Fruit fly (Drosophila melanogaster) whole organism, embryonic: ENCODE measurements around the gene Ac76E.
A peak's percentile ranks its signal among the peaks of the same experiment; 100 is the strongest.

Experiments
- Atf6 ChIP-seq: fragments of 200-800 bp; sonication (Bioruptor generic); IDR thresholded peaks from 2 replicates; pipeline ENCODE4 v1.3.6; 2022; ENCODE audit warnings: missing biosample characterization, missing genetic modification characterization
- Awh ChIP-seq: fragments of 200-800 bp; sonication (Bioruptor generic); IDR thresholded peaks from 2 replicates; pipeline ENCODE4, ENCODE4 v1.3.6; 2022; ENCODE audit warnings: missing biosample characterization, missing genetic modification characterization
- CG11085 ChIP-seq: fragments of 200-800 bp; sonication (Bioruptor generic); IDR thresholded peaks from 2 replicates; pipeline ENCODE4 v1.3.6; 2022; ENCODE audit warnings: missing biosample characterization, missing genetic modification characterization
- CG11456 ChIP-seq: fragments of 200-800 bp; sonication (Bioruptor generic); IDR thresholded peaks from 3 replicates; pipeline ENCODE4 v1.3.6; 2022; ENCODE audit warnings: missing biosample characterization, missing genetic modification characterization
- CG11560 ChIP-seq: fragments of 200-800 bp; sonication (Bioruptor generic); IDR thresholded peaks from 3 replicates; pipeline ENCODE4 v1.3.6; 2022; ENCODE audit warnings: missing biosample characterization, missing genetic modification characterization
- CG12219 ChIP-seq: fragments of 200-800 bp; sonication (Bioruptor generic); optimal IDR thresholded peaks from 3 replicates; lab custom pipeline; 2018; ENCODE audit warnings: missing biosample characterization, mild to moderate bottlenecking, missing genetic modification characterization
- CG14441 ChIP-seq: fragments of 200-800 bp; sonication (Bioruptor generic); IDR thresholded peaks from 2 replicates; pipeline ENCODE4 v1.3.6; 2022; ENCODE audit warnings: missing biosample characterization, missing genetic modification characterization
- CG15073 ChIP-seq: fragments of 200-800 bp; sonication (Bioruptor generic); optimal IDR thresholded peaks from 2 replicates; lab custom pipeline; 2016; ENCODE audit warnings: missing biosample characterization, missing genetic modification characterization
- CG15269 ChIP-seq: fragments of 200-800 bp; sonication (Bioruptor generic); optimal IDR thresholded peaks from 2 replicates; lab custom pipeline; 2018; ENCODE audit warnings: missing biosample characterization, mild to moderate bottlenecking, missing genetic modification characterization, moderate library complexity
- CG16815 ChIP-seq: fragments of 200-800 bp; sonication (Bioruptor generic); optimal IDR thresholded peaks from 3 replicates; lab custom pipeline; 2017; ENCODE audit warnings: missing biosample characterization, mild to moderate bottlenecking, missing genetic modification characterization
- CG17361 ChIP-seq: fragments of 200-800 bp; sonication (Bioruptor generic); IDR thresholded peaks from 3 replicates; pipeline ENCODE4 v1.3.6; 2022; ENCODE audit warnings: missing biosample characterization, missing genetic modification characterization
- CG17385 ChIP-seq: fragments of 200-800 bp; sonication (Bioruptor generic); optimal IDR thresholded peaks from 3 replicates; lab custom pipeline; 2018; ENCODE audit warnings: missing biosample characterization, mild to moderate bottlenecking, missing genetic modification characterization
- CG17612 ChIP-seq: fragments of 200-800 bp; sonication (Bioruptor generic); IDR thresholded peaks from 2 replicates; pipeline ENCODE4 v1.3.6; 2022; ENCODE audit warnings: missing biosample characterization, missing genetic modification characterization
- CG18262 ChIP-seq: fragments of 200-800 bp; optimal IDR thresholded peaks from 3 replicates; lab custom pipeline; 2019; ENCODE audit warnings: missing biosample characterization, mild to moderate bottlenecking, missing genetic modification characterization, moderate library complexity
- CG1832 ChIP-seq: fragments of 200-800 bp; sonication (Bioruptor generic); optimal IDR thresholded peaks from 2 replicates; lab custom pipeline; 2017; ENCODE audit warnings: missing biosample characterization, mild to moderate bottlenecking, missing genetic modification characterization, inconsistent platforms
- CG18599 ChIP-seq: fragments of 200-800 bp; sonication (Bioruptor generic); optimal IDR thresholded peaks from 3 replicates; lab custom pipeline; 2017; ENCODE audit warnings: missing biosample characterization, missing genetic modification characterization, mild to moderate bottlenecking, moderate library complexity, missing genetic modification reagents
- CG2116 ChIP-seq: fragments of 200-800 bp; sonication (Bioruptor generic); optimal IDR thresholded peaks from 3 replicates; lab custom pipeline; 2018; ENCODE audit warnings: missing biosample characterization, mild to moderate bottlenecking, missing genetic modification characterization
- CG3163 ChIP-seq: fragments of 200-800 bp; sonication (Bioruptor generic); optimal IDR thresholded peaks from 3 replicates; lab custom pipeline; 2016; ENCODE audit warnings: missing biosample characterization, missing genetic modification characterization
- CG32532 ChIP-seq: fragments of 200-800 bp; sonication (Bioruptor generic); IDR thresholded peaks from 2 replicates; pipeline ENCODE4 v1.3.6; 2022; ENCODE audit warnings: missing biosample characterization, missing genetic modification characterization
- CG4328 ChIP-seq: fragments of 200-800 bp; sonication (Bioruptor generic); optimal IDR thresholded peaks from 3 replicates; lab custom pipeline; 2017; ENCODE audit warnings: missing biosample characterization, missing genetic modification reagents, missing genetic modification characterization
- CG4360 ChIP-seq: fragments of 200-800 bp; sonication (Bioruptor generic); IDR thresholded peaks from 2 replicates; pipeline ENCODE4 v1.3.6; 2022; ENCODE audit warnings: missing biosample characterization, missing genetic modification characterization
- CG4707 ChIP-seq: fragments of 200-800 bp; sonication (Bioruptor generic); optimal IDR thresholded peaks from 2 replicates; lab custom pipeline; 2018; ENCODE audit warnings: missing biosample characterization, mild to moderate bottlenecking, missing genetic modification characterization, moderate library complexity
- CG4820 ChIP-seq: fragments of 200-800 bp; sonication (Bioruptor generic); optimal IDR thresholded peaks from 3 replicates; lab custom pipeline; 2016; ENCODE audit warnings: missing biosample characterization, missing genetic modification characterization
- CG4854 ChIP-seq: fragments of 200-800 bp; sonication (Bioruptor generic); optimal IDR thresholded peaks from 2 replicates; lab custom pipeline; 2016; ENCODE audit warnings: missing biosample characterization, missing genetic modification characterization, inconsistent platforms
- CG6791 ChIP-seq: fragments of 200-800 bp; sonication (Bioruptor generic); IDR thresholded peaks from 3 replicates; pipeline ENCODE4 v1.3.6; 2022; ENCODE audit warnings: missing biosample characterization, missing genetic modification characterization; ENCODE audit not compliant: partially characterized antibody
- CG7372 ChIP-seq: fragments of 200-800 bp; sonication (Bioruptor generic); IDR thresholded peaks from 2 replicates; pipeline ENCODE4 v1.3.6; 2022; ENCODE audit warnings: missing biosample characterization, missing genetic modification characterization
- CG7928 ChIP-seq: fragments of 200-800 bp; sonication (Bioruptor generic); optimal IDR thresholded peaks from 2 replicates; lab custom pipeline; 2017; ENCODE audit warnings: missing biosample characterization, mild to moderate bottlenecking, missing genetic modification characterization
- CG8281 ChIP-seq: fragments of 200-800 bp; sonication (Bioruptor generic); optimal IDR thresholded peaks from 2 replicates; lab custom pipeline; 2018; ENCODE audit warnings: missing biosample characterization, mild to moderate bottlenecking, missing genetic modification characterization, moderate library complexity
- CG8765 ChIP-seq: fragments of 200-800 bp; sonication (Bioruptor generic); IDR thresholded peaks from 2 replicates; pipeline ENCODE4 v1.3.6; 2022; ENCODE audit warnings: missing biosample characterization, missing genetic modification characterization
- CG9876 ChIP-seq: fragments of 200-800 bp; sonication (Bioruptor generic); optimal IDR thresholded peaks from 2 replicates; lab custom pipeline; 2016; ENCODE audit warnings: missing biosample characterization, missing genetic modification characterization
- Lhr ChIP-seq: fragments of 200-800 bp; sonication (Bioruptor generic); optimal IDR thresholded peaks from 3 replicates; lab custom pipeline; 2017; ENCODE audit warnings: mild to moderate bottlenecking, missing biosample characterization, missing genetic modification reagents, missing genetic modification characterization
- Lim3 ChIP-seq: fragments of 200-800 bp; sonication (Bioruptor generic); IDR thresholded peaks from 2 replicates; pipeline ENCODE4 v1.3.6; 2022; ENCODE audit warnings: missing biosample characterization, missing genetic modification characterization
- Nf-YA ChIP-seq: fragments of 200-800 bp; sonication (Bioruptor generic); IDR thresholded peaks from 2 replicates; pipeline ENCODE4 v1.3.6; 2022; ENCODE audit warnings: missing biosample characterization, missing genetic modification characterization
- Nf-YB ChIP-seq: fragments of 200-800 bp; sonication (Bioruptor generic); optimal IDR thresholded peaks from 3 replicates; lab custom pipeline; 2019; ENCODE audit warnings: missing biosample characterization, mild to moderate bottlenecking, missing genetic modification characterization, moderate library complexity
- Poxn ChIP-seq: fragments of 200-800 bp; sonication (Bioruptor generic); IDR thresholded peaks from 2 replicates; pipeline ENCODE4 v1.3.6; 2022; ENCODE audit warnings: missing biosample characterization, missing genetic modification characterization
- Xbp1 ChIP-seq: fragments of 200-800 bp; sonication (Bioruptor generic); optimal IDR thresholded peaks from 3 replicates; lab custom pipeline; 2016; ENCODE audit warnings: missing biosample characterization, mild to moderate bottlenecking, missing genetic modification characterization
- br ChIP-seq: fragments of >200 bp; optimal IDR thresholded peaks from 2 replicates; lab custom pipeline; 2017
- bsh ChIP-seq, 2 experiments: fragments of 200-800 bp; sonication (Bioruptor generic); optimal IDR thresholded peaks; 2 replicates each; lab custom pipeline; 2017 to 2018; ENCODE audit warnings: mild to moderate bottlenecking in 2 of 2, missing biosample characterization in 2 of 2, missing genetic modification characterization in 2 of 2, moderate library complexity in 1 of 2
- danr ChIP-seq: fragments of 200-800 bp; sonication (Bioruptor generic); IDR thresholded peaks from 2 replicates; pipeline ENCODE4 v1.3.6; 2022; ENCODE audit warnings: missing biosample characterization, missing genetic modification characterization
- disco-r ChIP-seq: fragments of 200-800 bp; sonication (Bioruptor generic); optimal IDR thresholded peaks from 2 replicates; lab custom pipeline; 2016; ENCODE audit warnings: missing biosample characterization, missing genetic modification characterization
- en ChIP-seq: fragments of 200-800 bp; sonication (Bioruptor generic); optimal IDR thresholded peaks from 2 replicates; lab custom pipeline; 2016; ENCODE audit warnings: missing biosample characterization, missing genetic modification characterization
- fd64A ChIP-seq: fragments of 200-800 bp; sonication (Bioruptor generic); optimal IDR thresholded peaks from 3 replicates; lab custom pipeline; 2018; ENCODE audit warnings: missing biosample characterization, mild to moderate bottlenecking, missing genetic modification characterization
- gfzf ChIP-seq: fragments of 200-800 bp; sonication (Bioruptor generic); optimal IDR thresholded peaks from 2 replicates; lab custom pipeline; 2016; ENCODE audit warnings: missing biosample characterization, mild to moderate bottlenecking, missing genetic modification characterization, moderate library complexity
- her ChIP-seq: fragments of 200-800 bp; sonication (Bioruptor generic); optimal IDR thresholded peaks from 2 replicates; lab custom pipeline; 2016; ENCODE audit warnings: missing biosample characterization, missing genetic modification characterization
- pita ChIP-seq: fragments of 200-800 bp; sonication (Bioruptor generic); optimal IDR thresholded peaks from 2 replicates; lab custom pipeline; 2017; ENCODE audit warnings: missing biosample characterization, mild to moderate bottlenecking, missing genetic modification characterization
- slbo ChIP-seq: fragments of 200-800 bp; sonication (Bioruptor generic); IDR thresholded peaks from 2 replicates; pipeline ENCODE4 v1.3.6; 2022; ENCODE audit warnings: missing biosample characterization, missing genetic modification characterization
- slp2 ChIP-seq: fragments of 200-800 bp; sonication (Bioruptor generic); optimal IDR thresholded peaks from 2 replicates; lab custom pipeline; 2016; ENCODE audit warnings: missing biosample characterization, missing genetic modification characterization
- sug ChIP-seq: fragments of 200-800 bp; optimal IDR thresholded peaks from 2 replicates; lab custom pipeline; 2019; ENCODE audit warnings: missing biosample characterization, mild to moderate bottlenecking, missing genetic modification characterization, moderate library complexity
- zen ChIP-seq: fragments of 200-800 bp; sonication (Bioruptor generic); optimal IDR thresholded peaks from 3 replicates; lab custom pipeline; 2018; ENCODE audit warnings: missing biosample characterization, mild to moderate bottlenecking, missing genetic modification characterization, moderate library complexity

The Ac76E gene

DNA sequence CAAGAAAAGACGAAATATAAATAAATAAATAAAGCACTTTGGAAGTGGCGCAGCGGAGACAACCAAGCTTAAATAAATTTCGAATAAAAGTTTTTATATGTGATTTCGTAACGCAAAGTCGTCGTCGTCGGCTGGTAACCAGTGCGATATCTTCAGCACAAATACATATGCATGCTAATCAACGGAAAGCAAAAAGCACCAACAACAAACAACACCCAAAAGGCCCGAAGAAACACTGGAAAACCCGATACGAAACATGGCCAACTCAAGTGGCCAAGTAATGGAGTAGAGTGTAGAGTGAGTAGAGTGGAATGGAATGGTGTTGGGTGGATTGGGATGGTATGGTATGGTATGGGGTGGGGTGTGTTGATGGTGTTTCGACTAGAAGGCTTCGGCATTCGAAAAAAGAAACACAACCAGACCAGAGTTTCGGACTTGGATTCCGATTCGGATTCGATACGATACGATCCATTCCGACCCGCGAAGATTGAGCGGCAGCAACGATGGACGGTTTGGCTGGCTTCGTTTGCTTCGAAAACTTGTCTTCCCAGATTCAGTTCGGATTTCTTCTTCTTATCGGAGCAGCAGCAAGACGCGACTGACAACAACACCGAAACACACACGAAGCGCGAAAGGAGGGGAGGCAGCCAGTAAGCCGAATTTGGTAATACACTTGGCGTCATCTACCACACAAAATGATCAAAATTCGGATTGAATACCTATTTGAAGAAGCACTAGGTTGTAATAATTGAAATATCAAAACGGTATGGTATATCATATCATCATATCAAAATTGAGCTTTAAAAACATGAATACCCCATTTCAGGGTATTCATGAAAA, 36.3 kb upstream of the Ac76E start (continued):
- peak; percentile 72 for TF ChIP-seq CG17361
- TF ChIP-seq CG15073 (GFP tag; lab: Kevin White, UChicago) = peak; percentile 70
- TF ChIP-seq CG3163 (GFP tag; lab: Kevin White, UChicago) = peak; percentile 84
- TF ChIP-seq CG4820 (GFP tag; lab: Kevin White, UChicago) = peak; percentile 78
- TF ChIP-seq CG11085 (GFP tag; lab: Robert Waterston, UW) = peak; percentile 91
- peak; percentile 90 for TF ChIP-seq CG9876
- TF ChIP-seq CG11456 (GFP tag; lab: Robert Waterston, UW) = peak; percentile 95
- TF ChIP-seq danr = peak; percentile 91
- peak; percentile 30 for TF ChIP-seq fd64A (GFP tag; lab: Kevin White, UChicago)
- peak; percentile 88 for TF ChIP-seq CG17612 (GFP tag; lab: Robert Waterston, UW)
- TF ChIP-seq CG4360 (GFP tag; lab: Robert Waterston, UW) = peak; percentile 41
- peak; percentile 94 for TF ChIP-seq disco-r (GFP tag; lab: Kevin White, UChicago)
- TF ChIP-seq CG17385 (GFP tag; lab: Kevin White, UChicago) = peak; percentile 93
- TF ChIP-seq Lim3 = peak; percentile 92; the same call in 1 of the 2 replicates
- TF ChIP-seq pita = no peak
- TF ChIP-seq Nf-YA (GFP tag; lab: Robert Waterston, UW) = peak; percentile 67
- TF ChIP-seq CG12219 (GFP tag; lab: Kevin White, UChicago) = peak; percentile 96
- TF ChIP-seq Nf-YB (GFP tag; lab: Kevin White, UChicago) = peak; percentile 79
- TF ChIP-seq CG4328 = peak; percentile 53
- TF ChIP-seq CG6791 = no peak
- TF ChIP-seq CG18599 (GFP tag; lab: Kevin White, UChicago) = peak; percentile 78
- TF ChIP-seq en (GFP tag; lab: Kevin White, UChicago) = peak; percentile 92
- TF ChIP-seq slbo (GFP tag; lab: Robert Waterston, UW) = peak; percentile 97
- peak; percentile 86 for TF ChIP-seq CG16815 (GFP tag; lab: Kevin White, UChicago)
- peak; percentile 75 for TF ChIP-seq sug (tag; lab: Kevin White, UChicago)
- peak; percentile 77 for TF ChIP-seq CG7928 (GFP tag; lab: Kevin White, UChicago)
- peak; percentile 87 for TF ChIP-seq Poxn (GFP tag; lab: Robert Waterston, UW)
- peak; percentile 81 for TF ChIP-seq CG8281 (tag; lab: Kevin White, UChicago)
- TF ChIP-seq CG8765 (GFP tag; lab: Robert Waterston, UW) = no peak
- peak; percentile 97 for TF ChIP-seq Atf6 (GFP tag; lab: Robert Waterston, UW)
- peak; percentile 96 for TF ChIP-seq Xbp1
- TF ChIP-seq CG32532 (GFP tag; lab: Robert Waterston, UW) = peak; percentile 96
- TF ChIP-seq Lhr (GFP tag; lab: Kevin White, UChicago) = peak; percentile 61
- peak; percentile 77 for TF ChIP-seq CG7372 (GFP tag; lab: Robert Waterston, UW)
- TF ChIP-seq CG11560 = no peak; the same call in 2 of the 3 replicates
- peak; percentile 86 for TF ChIP-seq CG4707 (GFP tag; lab: Kevin White, UChicago)
- peak; percentile 93 for TF ChIP-seq Awh (GFP tag; lab: Robert Waterston, UW)
- TF ChIP-seq CG2116 (GFP tag; lab: Kevin White, UChicago) = peak; percentile 70
- no peak for TF ChIP-seq br (lab: Kevin White, UChicago)
- peak; percentile 89 for TF ChIP-seq CG14441 (GFP tag; lab: Robert Waterston, UW)
- TF ChIP-seq gfzf (GFP tag; lab: Kevin White, UChicago) = peak; percentile 4
- peak; percentile 94 for TF ChIP-seq slp2
- TF ChIP-seq CG15269 (tag; lab: Kevin White, UChicago) = peak; percentile 97
- peak; percentile 90 to 95 for TF ChIP-seq bsh (GFP tag; optimal IDR thresholded peaks at IDR 0.05; lab: Kevin White, UChicago)
- TF ChIP-seq zen (tag; lab: Kevin White, UChicago) = peak; percentile 77
- peak; percentile 96 for TF ChIP-seq her (GFP tag; lab: Kevin White, UChicago)
- TF ChIP-seq CG4854 (GFP tag; lab: Kevin White, UChicago) = peak; percentile 79
- no peak for TF ChIP-seq CG1832 (GFP tag; lab: Kevin White, UChicago)
- peak; percentile 87 for TF ChIP-seq CG18262 (tag; lab: Kevin White, UChicago)
- TF ChIP-seq, all 482 proteins: peak for 419
